Worm (Caenorhabditis elegans): Measurements from ENCODE around the gene arl-5.

ce11 chrIII:9858061-9858460, 35.0 kb downstream of the arl-5 start:
- no peak for TF ChIP-seq him-1 (tag; optimal IDR thresholded peaks at IDR 0.05)
- no peak for TF ChIP-seq W03F9.2 (tag; optimal IDR thresholded peaks at IDR 0.05)
- no peak for TF ChIP-seq dao-5 (tag; optimal IDR thresholded peaks at IDR 0.05)

Data from whole organism, L4/young adult.